Worm (Caenorhabditis elegans) whole organism, L1 larva: ENCODE measurements around the gene npl-4.1.
"Not testable (repeated sequence)": the region's sequence is repeated elsewhere in the genome, so short reads cannot be mapped to it uniquely, and the experiment has no call there.

Source experiments
- C04F5.9 ChIP-seq: sonication (generic microtip); optimal IDR thresholded peaks from 2 replicates; lab custom pipeline; 2016; ENCODE audit warnings: missing genetic modification characterization, missing compliant biosample characterization
- F16B12.6 ChIP-seq: fragments of 150-350 bp; optimal IDR thresholded peaks from 2 replicates; lab custom pipeline; 2014; ENCODE audit warnings: missing biosample characterization, missing genetic modification characterization
- Y116A8C.19 ChIP-seq: sonication (generic microtip); optimal IDR thresholded peaks from 2 replicates; lab custom pipeline; 2016; ENCODE audit warnings: missing compliant biosample characterization, missing genetic modification characterization, borderline replicate concordance
- aha-1 ChIP-seq: fragments of 150-350 bp; optimal IDR thresholded peaks from 2 replicates; lab custom pipeline; 2014; ENCODE audit warnings: missing biosample characterization, missing genetic modification characterization
- alr-1 ChIP-seq: fragments of 200-800 bp; sonication (Bioruptor generic); optimal IDR thresholded peaks from 2 replicates; lab custom pipeline; 2018; ENCODE audit warnings: borderline replicate concordance, mild to moderate bottlenecking, missing genetic modification characterization, missing compliant biosample characterization
- ama-1 ChIP-seq: fragments of 150-350 bp; optimal IDR thresholded peaks from 2 replicates; lab custom pipeline; 2014
- blmp-1 ChIP-seq: fragments of 150-350 bp; optimal IDR thresholded peaks from 2 replicates; lab custom pipeline; 2014; ENCODE audit warnings: missing biosample characterization, missing genetic modification characterization
- ceh-90 ChIP-seq: sonication (generic microtip); optimal IDR thresholded peaks from 2 replicates; lab custom pipeline; 2016; ENCODE audit warnings: missing genetic modification characterization, missing compliant biosample characterization
- ces-1 ChIP-seq: fragments of 150-350 bp; optimal IDR thresholded peaks from 2 replicates; lab custom pipeline; 2014; ENCODE audit warnings: missing biosample characterization, missing genetic modification reagents, missing genetic modification characterization
- dpl-1 ChIP-seq, 3 experiments: fragments of 150-350 bp in 2 of 3; sonication (generic microtip) in 1 of 3; optimal IDR thresholded peaks; 2 replicates each; lab custom pipeline; 2014 to 2017; ENCODE audit warnings: missing biosample characterization in 3 of 3, missing genetic modification characterization in 3 of 3, missing genetic modification reagents in 3 of 3
- efl-1 ChIP-seq, 4 experiments: fragments of 150-350 bp; optimal IDR thresholded peaks in 3 of 4; peaks in 1 of 4; 1 replicate in 1 of 4; 2 replicates in 3 of 4; lab custom pipeline; 2014; ENCODE audit warnings: missing biosample characterization in 2 of 4, missing genetic modification characterization in 2 of 4, missing genetic modification reagents in 2 of 4
- efl-3 ChIP-seq: fragments of 200-800 bp; sonication (Bioruptor generic); optimal IDR thresholded peaks from 2 replicates; lab custom pipeline; 2018; ENCODE audit warnings: mild to moderate bottlenecking, missing genetic modification characterization, missing compliant biosample characterization
- elt-2 ChIP-seq: sonication (generic microtip); optimal IDR thresholded peaks from 2 replicates; lab custom pipeline; 2016; ENCODE audit warnings: missing genetic modification characterization, mild to moderate bottlenecking, inconsistent platforms, missing compliant biosample characterization, missing genetic modification reagents
- grh-1 ChIP-seq: fragments of 200-800 bp; sonication (Bioruptor generic); IDR thresholded peaks from 2 replicates; pipeline ENCODE4 v1.3.6; 2022; ENCODE audit warnings: missing genetic modification reagents, missing genetic modification characterization, missing compliant biosample characterization
- hlh-4 ChIP-seq: sonication (generic microtip); optimal IDR thresholded peaks from 2 replicates; lab custom pipeline; 2016; ENCODE audit warnings: mild to moderate bottlenecking, missing genetic modification characterization, missing compliant biosample characterization
- hpl-2 ChIP-seq: fragments of 150-350 bp; optimal IDR thresholded peaks from 2 replicates; lab custom pipeline; 2014; ENCODE audit warnings: missing biosample characterization, missing genetic modification reagents, missing genetic modification characterization
- lin-14 ChIP-seq: fragments of 200-800 bp; sonication (Bioruptor generic); optimal IDR thresholded peaks from 2 replicates; lab custom pipeline; 2018; ENCODE audit warnings: mild to moderate bottlenecking, missing genetic modification characterization, moderate library complexity, missing compliant biosample characterization
- lin-15B ChIP-seq: fragments of 150-350 bp; sonication (generic microtip); optimal IDR thresholded peaks from 3 replicates; lab custom pipeline; 2014; ENCODE audit warnings: missing biosample characterization, missing genetic modification characterization
- lin-35 ChIP-seq, 2 experiments: fragments of 150-350 bp; optimal IDR thresholded peaks; 2 replicates each; lab custom pipeline; 2014; ENCODE audit warnings: missing biosample characterization in 2 of 2, missing genetic modification characterization in 2 of 2, missing genetic modification reagents in 2 of 2
- lsy-2 ChIP-seq, 2 experiments: fragments of 150-350 bp; optimal IDR thresholded peaks; 2 replicates each; lab custom pipeline; 2014; ENCODE audit warnings: missing biosample characterization in 2 of 2, missing genetic modification characterization in 2 of 2
- nhr-237 ChIP-seq: fragments of 150-350 bp; optimal IDR thresholded peaks from 2 replicates; lab custom pipeline; 2014; ENCODE audit warnings: missing biosample characterization, missing genetic modification characterization
- nhr-47 ChIP-seq: sonication (generic microtip); optimal IDR thresholded peaks from 2 replicates; lab custom pipeline; 2016; ENCODE audit warnings: mild to moderate bottlenecking, missing genetic modification characterization, moderate library complexity, missing compliant biosample characterization
- pag-3 ChIP-seq: sonication (generic microtip); optimal IDR thresholded peaks from 2 replicates; lab custom pipeline; 2017; ENCODE audit warnings: missing genetic modification characterization, mild to moderate bottlenecking, missing compliant biosample characterization, antibody characterized with exemption, borderline replicate concordance; ENCODE audit not compliant: insufficient read depth
- snpc-4 ChIP-seq: fragments of 150-350 bp; optimal IDR thresholded peaks from 2 replicates; lab custom pipeline; 2014; ENCODE audit warnings: missing biosample characterization, missing genetic modification characterization
- sptf-1 ChIP-seq: fragments of 150-350 bp; optimal IDR thresholded peaks from 2 replicates; lab custom pipeline; 2014; ENCODE audit warnings: missing biosample characterization, missing genetic modification characterization
- tbx-2 ChIP-seq: sonication (generic microtip); optimal IDR thresholded peaks from 2 replicates; lab custom pipeline; 2016; ENCODE audit warnings: missing genetic modification characterization, missing compliant biosample characterization
- unc-130 ChIP-seq: fragments of 150-350 bp; optimal IDR thresholded peaks from 2 replicates; lab custom pipeline; 2017; ENCODE audit warnings: missing biosample characterization, missing genetic modification characterization, inconsistent platforms
- unc-30 ChIP-seq: sonication (generic microtip); optimal IDR thresholded peaks from 2 replicates; lab custom pipeline; 2017; ENCODE audit warnings: missing biosample characterization, missing genetic modification characterization
- unc-86 ChIP-seq: sonication (generic microtip); optimal IDR thresholded peaks from 2 replicates; lab custom pipeline; 2016; ENCODE audit warnings: missing genetic modification characterization, missing compliant biosample characterization
- zip-4 ChIP-seq: fragments of 200-800 bp; sonication (Bioruptor generic); optimal IDR thresholded peaks from 2 replicates; lab custom pipeline; 2018; ENCODE audit warnings: mild to moderate bottlenecking, missing genetic modification characterization, moderate library complexity, missing compliant biosample characterization

Gene npl-4.1

DNA sequence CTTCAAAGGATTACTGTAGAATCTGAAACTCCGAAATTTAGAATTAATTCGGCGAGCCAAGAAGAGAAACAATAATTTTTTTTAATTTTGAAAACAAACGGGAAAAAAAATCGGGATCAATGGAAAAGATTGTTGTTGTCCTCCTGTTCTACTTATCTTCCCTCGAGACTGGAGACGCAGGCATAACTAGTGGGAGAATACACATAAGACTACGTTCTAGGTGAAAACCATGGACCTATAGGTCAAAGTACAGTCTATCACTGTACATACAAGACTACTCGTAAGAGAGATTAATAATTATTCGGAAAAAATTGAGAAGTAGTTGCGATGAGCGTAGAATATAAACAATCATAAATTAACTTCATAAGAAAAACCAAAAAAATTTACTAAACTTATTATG is 11.9 kb upstream of the npl-4.1 start, which contains the start of gene dhs-6 (continued):
- TF ChIP-seq ceh-90 (tag; lab: Kevin White, UChicago) (no peak), unc-30 (tag; lab: Kevin White, UChicago) (no peak), hpl-2 (no peak), nhr-237 (tag; lab: Kevin White, UChicago) (no peak)
- TF ChIP-seq, all 84 proteins: peak for 10

DNA sequence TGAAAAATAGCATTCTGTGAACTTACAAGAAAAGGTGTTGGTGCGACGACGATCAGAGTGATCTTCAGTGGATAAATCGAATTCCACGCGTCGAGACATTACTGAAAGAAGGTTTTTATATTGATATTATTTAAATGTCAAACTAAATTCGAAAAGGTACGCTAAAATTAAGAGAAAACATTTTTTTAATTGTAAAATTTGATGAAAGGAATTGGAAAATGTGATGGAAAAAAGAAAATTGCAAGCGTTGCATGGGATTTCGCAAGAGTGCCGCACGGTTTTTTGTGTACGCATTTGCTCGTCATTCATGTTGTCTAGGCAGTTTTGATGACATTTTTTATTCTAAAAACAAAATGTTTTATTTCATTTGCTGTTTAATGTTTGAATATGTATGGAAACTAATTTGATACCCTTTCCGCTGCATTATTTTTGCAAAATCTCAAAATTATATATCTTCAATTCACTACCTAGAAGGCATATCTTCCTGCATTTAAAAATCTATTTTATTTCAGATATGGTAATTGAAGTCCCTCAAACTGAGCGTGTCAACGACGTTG is 8.7 kb upstream of the npl-4.1 start, which contains the start of the genes eif-3.L and npl-4.2:
Gene eif-3.L (minus strand): TSS at position 101 of the 557 bp plus-strand sequence.
Gene npl-4.2 (plus strand): TSS at position 507 of the 557 bp plus-strand sequence.
- TF ChIP-seq ces-1 (GFP tag; lab: Kevin White, UChicago); F16B12.6 (tag; lab: Kevin White, UChicago); alr-1 (tag; lab: Kevin White, UChicago): not testable (repeated sequence)

DNA sequence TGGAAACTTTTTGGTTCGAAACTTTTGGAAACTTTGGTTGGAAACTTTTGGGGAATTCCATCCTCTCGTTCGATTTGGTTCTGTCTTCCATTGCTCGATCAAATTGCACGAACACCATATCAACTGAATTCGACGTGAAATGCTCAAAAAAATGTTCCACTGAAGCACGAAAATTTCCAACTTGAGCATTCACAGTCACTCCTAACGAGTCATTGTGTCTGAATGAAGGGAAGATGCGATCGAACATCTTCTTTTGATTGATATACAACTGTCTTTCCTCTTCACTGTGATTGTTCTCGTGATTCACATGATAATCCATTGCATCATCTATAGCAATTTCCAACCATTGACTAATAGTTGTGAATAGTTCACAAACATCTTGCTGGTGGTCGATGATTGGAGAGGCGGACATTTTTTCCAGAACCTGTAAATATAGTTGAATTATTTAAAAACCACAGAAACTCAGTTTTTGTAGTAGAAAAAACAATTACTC is 2.8 kb upstream of the npl-4.1 start, which contains the start of gene F59E12.15:
Gene F59E12.15 (minus strand): TSS at position 51 of the 493 bp plus-strand sequence.
- no peak for TF ChIP-seq sptf-1 (tag; lab: Kevin White, UChicago)
- TF ChIP-seq lin-14 (GFP tag; lab: Kevin White, UChicago), result no peak
- no peak for TF ChIP-seq lin-15B (tag; lab: Kevin White, UChicago)
- TF ChIP-seq aha-1 (tag; lab: Kevin White, UChicago), result no peak
- TF ChIP-seq alr-1 (tag; lab: Kevin White, UChicago), result no peak
- no peak for TF ChIP-seq elt-2 (tag; lab: Kevin White, UChicago)

DNA sequence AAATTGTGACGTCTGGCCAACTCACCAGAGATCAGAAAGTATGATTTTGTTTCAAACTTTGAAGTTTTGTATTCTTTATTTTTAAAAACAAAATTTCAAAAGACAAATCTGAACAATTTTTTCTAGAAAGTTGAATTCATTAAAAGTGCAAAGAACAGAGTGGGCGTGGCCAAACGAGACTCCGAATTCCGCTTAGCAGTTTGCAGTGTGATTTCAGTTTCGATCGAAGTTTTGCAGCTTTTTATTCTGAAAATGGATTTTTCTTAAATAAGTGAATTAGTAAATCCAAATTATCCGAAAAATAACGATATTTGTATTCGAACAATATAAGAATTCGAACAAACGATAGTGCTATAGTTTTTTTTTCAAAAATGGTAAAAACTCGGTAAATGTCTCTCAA is 2.3 kb downstream of the npl-4.1 start:
- TF ChIP-seq lin-15B (tag; lab: Kevin White, UChicago), result no peak
- peak in 1 of 2 experiments; percentile 5 for TF ChIP-seq lin-35 (GFP tag; optimal IDR thresholded peaks at IDR 0.05; lab: Kevin White, UChicago)
- no peak for TF ChIP-seq nhr-47
- TF ChIP-seq pag-3, result no peak
- no peak for TF ChIP-seq hlh-4
- peak in 1 of 3 experiments; percentile 30 for TF ChIP-seq dpl-1 (GFP tag; optimal IDR thresholded peaks at IDR 0.05; lab: Kevin White, UChicago)
- TF ChIP-seq unc-130 (tag; lab: Kevin White, UChicago), result no peak
- TF ChIP-seq unc-86 (tag; lab: Kevin White, UChicago), result no peak
- TF ChIP-seq unc-30 (tag; lab: Kevin White, UChicago), result no peak
- peak; percentile 12 for TF ChIP-seq blmp-1 (tag; lab: Kevin White, UChicago)
- TF ChIP-seq efl-1 (optimal IDR thresholded peaks at IDR 0.05; lab: Kevin White, UChicago), result no peak
- peak in 1 of 2 experiments; percentile 54 for TF ChIP-seq efl-1 (GFP tag; optimal IDR thresholded peaks at IDR 0.05 in 1 of 2; lab: Kevin White, UChicago)
- TF ChIP-seq snpc-4 (tag; lab: Kevin White, UChicago), result no peak
- TF ChIP-seq lsy-2 (tag; optimal IDR thresholded peaks at IDR 0.05; lab: Kevin White, UChicago), result peak in 1 of 2 experiments; percentile 52
- no peak for TF ChIP-seq grh-1 (GFP tag; lab: Robert Waterston, UW)

DNA sequence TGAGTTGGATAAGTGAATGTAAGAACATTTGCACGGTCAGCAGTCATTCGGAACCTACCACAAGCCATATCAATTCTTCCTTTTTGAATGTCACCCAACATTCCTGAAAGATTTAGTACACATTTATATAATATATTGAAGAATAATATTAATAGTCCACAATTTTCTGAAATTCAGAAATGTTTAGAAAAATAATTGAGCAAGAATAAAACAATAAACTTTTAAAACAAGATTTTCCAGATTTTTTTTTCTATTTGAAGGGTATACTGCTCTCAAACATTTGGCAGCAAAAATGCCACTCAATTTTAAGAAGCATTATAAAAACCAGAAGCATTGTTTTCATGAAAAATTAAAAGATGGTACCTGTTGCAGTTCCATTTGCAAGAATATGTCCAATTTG is 5.7 kb downstream of the npl-4.1 start, which contains the start of gene F59E12.8:
Gene F59E12.8 (minus strand): TSS at position 101 of the 400 bp plus-strand sequence.
- TF ChIP-seq tbx-2 (tag; lab: Kevin White, UChicago) (no peak), C04F5.9 (tag; lab: Kevin White, UChicago) (no peak), ceh-90 (tag; lab: Kevin White, UChicago) (no peak), zip-4 (no peak), efl-3 (GFP tag; lab: Kevin White, UChicago) (no peak), ces-1 (GFP tag; lab: Kevin White, UChicago) (no peak), Y116A8C.19 (tag; lab: Kevin White, UChicago) (no peak), ama-1 (no peak)
